Fruit fly (Drosophila melanogaster) whole organism, embryonic: ENCODE results near the gene Gpdh3.
A peak's percentile ranks its signal among the peaks of the same experiment; 100 is the strongest.

Experiments
- BEAF-32 ChIP-seq: fragments of 200-800 bp; sonication (Bioruptor generic); optimal IDR thresholded peaks from 3 replicates; lab custom pipeline; 2017; ENCODE audit warnings: missing biosample characterization, missing genetic modification characterization, mild to moderate bottlenecking, moderate library complexity, missing genetic modification reagents
- CG11085 ChIP-seq: fragments of 200-800 bp; sonication (Bioruptor generic); IDR thresholded peaks from 2 replicates; pipeline ENCODE4 v1.3.6; 2022; ENCODE audit warnings: missing biosample characterization, missing genetic modification characterization
- CG11695 ChIP-seq: fragments of 200-800 bp; sonication (Bioruptor generic); IDR thresholded peaks from 3 replicates; pipeline ENCODE4 v1.3.6; 2022; ENCODE audit warnings: missing biosample characterization, missing genetic modification characterization
- CG12391 ChIP-seq: fragments of 200-800 bp; sonication (Bioruptor generic); optimal IDR thresholded peaks from 3 replicates; lab custom pipeline; 2018; ENCODE audit warnings: missing biosample characterization, mild to moderate bottlenecking, missing genetic modification characterization, moderate library complexity
- CG13287 ChIP-seq: fragments of 200-800 bp; sonication (Bioruptor generic); IDR thresholded peaks from 2 replicates; pipeline ENCODE4 v1.3.6; 2022; ENCODE audit warnings: missing biosample characterization, missing genetic modification characterization; ENCODE audit not compliant: partially characterized antibody
- CG15514 ChIP-seq: fragments of 200-800 bp; sonication (Bioruptor generic); optimal IDR thresholded peaks from 3 replicates; lab custom pipeline; 2017; ENCODE audit warnings: missing biosample characterization, missing genetic modification characterization, mild to moderate bottlenecking, moderate library complexity, missing genetic modification reagents
- CG1603 ChIP-seq: fragments of 200-800 bp; sonication (Bioruptor generic); optimal IDR thresholded peaks from 2 replicates; lab custom pipeline; 2019; ENCODE audit warnings: missing biosample characterization, mild to moderate bottlenecking, missing genetic modification characterization, moderate library complexity
- CG2120 ChIP-seq: fragments of 200-800 bp; sonication (Bioruptor generic); optimal IDR thresholded peaks from 3 replicates; lab custom pipeline; 2016; ENCODE audit warnings: missing biosample characterization, missing genetic modification characterization
- CG31441 ChIP-seq: fragments of 200-800 bp; sonication (Bioruptor generic); IDR thresholded peaks from 2 replicates; pipeline ENCODE4 v1.3.6; 2022; ENCODE audit warnings: missing biosample characterization, missing genetic modification characterization
- CG3281 ChIP-seq: fragments of 200-800 bp; sonication (Bioruptor generic); optimal IDR thresholded peaks from 3 replicates; lab custom pipeline; 2017; ENCODE audit warnings: missing biosample characterization, mild to moderate bottlenecking, missing genetic modification characterization
- CG3407 ChIP-seq: fragments of 200-800 bp; sonication (Bioruptor generic); optimal IDR thresholded peaks from 2 replicates; lab custom pipeline; 2018; ENCODE audit warnings: missing biosample characterization, mild to moderate bottlenecking, missing genetic modification characterization
- CG4730 ChIP-seq: fragments of 200-800 bp; sonication (Bioruptor generic); IDR thresholded peaks from 2 replicates; pipeline ENCODE4 v1.3.6; 2022; ENCODE audit warnings: missing biosample characterization, missing genetic modification characterization
- CG6683 ChIP-seq: fragments of 200-800 bp; sonication (Bioruptor generic); optimal IDR thresholded peaks from 2 replicates; lab custom pipeline; 2017; ENCODE audit warnings: missing biosample characterization, mild to moderate bottlenecking, missing genetic modification characterization, missing genetic modification reagents
- CG6689 ChIP-seq: fragments of 200-800 bp; sonication (Bioruptor generic); IDR thresholded peaks from 2 replicates; pipeline ENCODE4 v1.3.6; 2022; ENCODE audit warnings: missing biosample characterization, missing genetic modification characterization
- CG7271 ChIP-seq: fragments of 200-800 bp; sonication (Bioruptor generic); optimal IDR thresholded peaks from 2 replicates; lab custom pipeline; 2018; ENCODE audit warnings: missing biosample characterization, mild to moderate bottlenecking, missing genetic modification characterization, moderate library complexity
- CG8478 ChIP-seq: fragments of >200 bp; optimal IDR thresholded peaks from 2 replicates; lab custom pipeline; 2018
- CG9437 ChIP-seq: fragments of 200-800 bp; sonication (Bioruptor generic); optimal IDR thresholded peaks from 2 replicates; lab custom pipeline; 2018; ENCODE audit warnings: missing biosample characterization, mild to moderate bottlenecking, missing genetic modification characterization
- Dll ChIP-seq: fragments of 200-800 bp; sonication (Bioruptor generic); IDR thresholded peaks from 4 replicates; pipeline ENCODE4 v1.3.6; 2022; ENCODE audit warnings: missing biosample characterization, missing genetic modification characterization; ENCODE audit not compliant: partially characterized antibody
- Drgx ChIP-seq: fragments of 200-800 bp; sonication (Bioruptor generic); IDR thresholded peaks from 2 replicates; pipeline ENCODE4 v1.3.6; 2022; ENCODE audit warnings: missing biosample characterization, missing genetic modification characterization
- E2f2 ChIP-seq: fragments of 200-800 bp; sonication (Bioruptor generic); IDR thresholded peaks from 2 replicates; pipeline ENCODE4 v1.3.6; 2022; ENCODE audit warnings: missing biosample characterization, missing genetic modification characterization
- MESR4 ChIP-seq: fragments of 200-800 bp; sonication (Bioruptor generic); optimal IDR thresholded peaks from 2 replicates; lab custom pipeline; 2018; ENCODE audit warnings: missing biosample characterization, mild to moderate bottlenecking, missing genetic modification characterization, moderate library complexity
- Myb ChIP-seq: fragments of 200-800 bp; sonication (Bioruptor generic); optimal IDR thresholded peaks from 2 replicates; lab custom pipeline; 2016; ENCODE audit warnings: missing biosample characterization, missing genetic modification characterization
- Sin3A ChIP-seq: fragments of >200 bp; optimal IDR thresholded peaks from 2 replicates; lab custom pipeline; 2018
- Sox102F ChIP-seq: fragments of 200-800 bp; sonication (Bioruptor generic); optimal IDR thresholded peaks from 2 replicates; lab custom pipeline; 2018; ENCODE audit warnings: missing biosample characterization, mild to moderate bottlenecking, missing genetic modification characterization, moderate library complexity
- Sry-δ ChIP-seq: fragments of 200-800 bp; sonication (Bioruptor generic); optimal IDR thresholded peaks from 2 replicates; lab custom pipeline; 2016; ENCODE audit warnings: missing biosample characterization, missing genetic modification characterization
- Xbp1 ChIP-seq: fragments of 200-800 bp; sonication (Bioruptor generic); optimal IDR thresholded peaks from 3 replicates; lab custom pipeline; 2016; ENCODE audit warnings: missing biosample characterization, mild to moderate bottlenecking, missing genetic modification characterization
- ash1 ChIP-seq: fragments of 200-800 bp; sonication (Bioruptor generic); optimal IDR thresholded peaks from 2 replicates; lab custom pipeline; 2018; ENCODE audit warnings: missing biosample characterization, mild to moderate bottlenecking, missing genetic modification characterization
- az2 ChIP-seq: fragments of 200-800 bp; sonication (Bioruptor generic); optimal IDR thresholded peaks from 3 replicates; lab custom pipeline; 2016; ENCODE audit warnings: missing biosample characterization, missing genetic modification characterization
- bcd ChIP-seq: fragments of 200-800 bp; sonication (Bioruptor generic); optimal IDR thresholded peaks from 2 replicates; lab custom pipeline; 2017; ENCODE audit warnings: missing biosample characterization, mild to moderate bottlenecking, missing genetic modification characterization
- bigmax ChIP-seq: fragments of 200-800 bp; sonication (Bioruptor generic); optimal IDR thresholded peaks from 2 replicates; lab custom pipeline; 2018; ENCODE audit warnings: missing biosample characterization, mild to moderate bottlenecking, missing genetic modification characterization
- dmrt99B ChIP-seq: fragments of 200-800 bp; sonication (Bioruptor generic); optimal IDR thresholded peaks from 2 replicates; lab custom pipeline; 2018; ENCODE audit warnings: missing biosample characterization, mild to moderate bottlenecking, missing genetic modification characterization, moderate library complexity
- ems ChIP-seq: fragments of 200-800 bp; sonication (Bioruptor generic); optimal IDR thresholded peaks from 3 replicates; lab custom pipeline; 2016; ENCODE audit warnings: missing biosample characterization, missing genetic modification characterization
- fd64A ChIP-seq: fragments of 200-800 bp; sonication (Bioruptor generic); optimal IDR thresholded peaks from 3 replicates; lab custom pipeline; 2018; ENCODE audit warnings: missing biosample characterization, mild to moderate bottlenecking, missing genetic modification characterization
- gcm2 ChIP-seq: fragments of 200-800 bp; sonication (Bioruptor generic); optimal IDR thresholded peaks from 2 replicates; lab custom pipeline; 2016; ENCODE audit warnings: missing biosample characterization, missing genetic modification characterization
- gem ChIP-seq: fragments of 200-800 bp; sonication (Bioruptor generic); optimal IDR thresholded peaks from 2 replicates; lab custom pipeline; 2019; ENCODE audit warnings: missing biosample characterization, mild to moderate bottlenecking, missing genetic modification characterization, moderate library complexity
- hb ChIP-seq: fragments of 200-800 bp; sonication (Bioruptor generic); IDR thresholded peaks from 3 replicates; pipeline ENCODE4 v1.3.6; 2022; ENCODE audit warnings: missing biosample characterization, missing genetic modification characterization; ENCODE audit not compliant: partially characterized antibody
- kni ChIP-seq: fragments of 200-800 bp; sonication (Bioruptor generic); optimal IDR thresholded peaks from 3 replicates; lab custom pipeline; 2017; ENCODE audit warnings: mild to moderate bottlenecking, missing biosample characterization, missing genetic modification reagents, missing genetic modification characterization
- knrl ChIP-seq: fragments of 200-800 bp; sonication (Bioruptor generic); IDR thresholded peaks from 3 replicates; pipeline ENCODE4 v1.3.6; 2022; ENCODE audit warnings: missing biosample characterization, missing genetic modification characterization; ENCODE audit not compliant: partially characterized antibody
- lbe ChIP-seq: fragments of 200-800 bp; sonication (Bioruptor generic); optimal IDR thresholded peaks from 2 replicates; lab custom pipeline; 2016; ENCODE audit warnings: missing biosample characterization, mild to moderate bottlenecking, missing genetic modification characterization
- otp ChIP-seq: fragments of 200-800 bp; sonication (Bioruptor generic); IDR thresholded peaks from 3 replicates; pipeline ENCODE4, ENCODE4 v1.3.6; 2022; ENCODE audit warnings: missing biosample characterization, missing genetic modification characterization
- p53 ChIP-seq: fragments of 200-800 bp; sonication (Bioruptor generic); optimal IDR thresholded peaks from 2 replicates; lab custom pipeline; 2016; ENCODE audit warnings: missing biosample characterization, missing genetic modification characterization
- peb ChIP-seq: fragments of 200-800 bp; sonication (Bioruptor generic); IDR thresholded peaks from 2 replicates; pipeline ENCODE4 v1.3.6; 2022; ENCODE audit warnings: missing biosample characterization, missing genetic modification characterization
- pzg ChIP-seq: fragments of 200-800 bp; sonication (Bioruptor generic); optimal IDR thresholded peaks from 3 replicates; lab custom pipeline; 2018; ENCODE audit warnings: missing biosample characterization, mild to moderate bottlenecking, missing genetic modification characterization, moderate library complexity
- repo ChIP-seq: fragments of 200-800 bp; sonication (Bioruptor generic); optimal IDR thresholded peaks from 2 replicates; lab custom pipeline; 2016; ENCODE audit warnings: missing biosample characterization, missing genetic modification characterization
- row ChIP-seq: fragments of 200-800 bp; sonication (Bioruptor generic); IDR thresholded peaks from 3 replicates; pipeline ENCODE4 v1.3.6; 2022; ENCODE audit warnings: missing biosample characterization, missing genetic modification characterization
- sd ChIP-seq: fragments of 200-800 bp; sonication (Bioruptor generic); optimal IDR thresholded peaks from 3 replicates; lab custom pipeline; 2018; ENCODE audit warnings: missing biosample characterization, mild to moderate bottlenecking, missing genetic modification characterization, moderate library complexity
- sens ChIP-seq: fragments of 200-800 bp; sonication (Bioruptor generic); peaks from one replicate; lab custom pipeline; 2016; ENCODE audit warnings: missing biosample characterization, missing genetic modification characterization
- sob ChIP-seq: fragments of 200-800 bp; sonication (Bioruptor generic); IDR thresholded peaks from 2 replicates; pipeline ENCODE4 v1.3.6; 2022; ENCODE audit warnings: missing biosample characterization, missing genetic modification characterization
- zen2 ChIP-seq: fragments of 200-800 bp; sonication (Bioruptor generic); IDR thresholded peaks from 3 replicates; pipeline ENCODE4 v1.3.6; 2022; ENCODE audit warnings: missing biosample characterization, missing genetic modification characterization; ENCODE audit not compliant: partially characterized antibody

Gpdh3 gene

dm6 chr3R:22421618-22422017 is 39.8 kb downstream of the Gpdh3 start (continued):
- TF ChIP-seq bcd (GFP tag; lab: Kevin White, UChicago) (peak; percentile 31), CG7271 (tag; lab: Kevin White, UChicago) (no peak), CG6689 (GFP tag; lab: Robert Waterston, UW) (peak; percentile 71), CG3407 (GFP tag; lab: Kevin White, UChicago) (no peak), Sry-δ (GFP tag; lab: Kevin White, UChicago) (no peak), CG8478 (lab: Kevin White, UChicago) (no peak)

dm6 chr3R:22423996-22424395 is 42.2 kb downstream of the Gpdh3 start:
- peak; percentile 14 for TF ChIP-seq Xbp1
- TF ChIP-seq fd64A (GFP tag; lab: Kevin White, UChicago): no peak
- peak; percentile 45 for TF ChIP-seq Drgx
- peak; percentile 54 for TF ChIP-seq sens (GFP tag; lab: Kevin White, UChicago)
- peak; percentile 3 for TF ChIP-seq CG12391
- TF ChIP-seq lbe (GFP tag; lab: Kevin White, UChicago): peak; percentile 8
- TF ChIP-seq CG11085 (GFP tag; lab: Robert Waterston, UW): no peak
- no peak for TF ChIP-seq CG3281 (GFP tag; lab: Kevin White, UChicago)
- TF ChIP-seq CG2120 (GFP tag; lab: Kevin White, UChicago): peak; percentile 18
- TF ChIP-seq p53: no peak
- TF ChIP-seq sd (tag; lab: Kevin White, UChicago): peak; percentile 17
- TF ChIP-seq hb (GFP tag; lab: Robert Waterston, UW): no peak
- no peak for TF ChIP-seq gcm2 (GFP tag; lab: Kevin White, UChicago)
- TF ChIP-seq CG1603: peak; percentile 20
- no peak for TF ChIP-seq Sin3A (lab: Kevin White, UChicago)
- TF ChIP-seq Sox102F (GFP tag; lab: Kevin White, UChicago): peak; percentile 34
- TF ChIP-seq dmrt99B (tag; lab: Kevin White, UChicago): peak; percentile 6
- peak; percentile 25 for TF ChIP-seq gem (tag; lab: Kevin White, UChicago)
- TF ChIP-seq CG11695 (GFP tag; lab: Robert Waterston, UW): 0 out of 3 replicates have a peak, but pooled peaks have one; percentile 33
- TF ChIP-seq ash1 (GFP tag; lab: Kevin White, UChicago): no peak
- 0 out of 2 replicates have a peak, but pooled peaks have one; percentile 12 for TF ChIP-seq CG31441 (GFP tag; lab: Robert Waterston, UW)
- TF ChIP-seq az2 (GFP tag; lab: Kevin White, UChicago): peak; percentile 4
- peak; percentile 15; the same call in 1 of the 3 replicates for TF ChIP-seq row
- TF ChIP-seq MESR4 (GFP tag; lab: Kevin White, UChicago): no peak
- no peak for TF ChIP-seq CG4730
- TF ChIP-seq peb (GFP tag; lab: Robert Waterston, UW): no peak

- TF ChIP-seq zen2 (GFP tag; lab: Robert Waterston, UW): no peak
- TF ChIP-seq ems: no peak
- peak; percentile 91 for TF ChIP-seq CG9437 (GFP tag; lab: Kevin White, UChicago)
- TF ChIP-seq bigmax (GFP tag; lab: Kevin White, UChicago): no peak
- TF ChIP-seq knrl (GFP tag; lab: Robert Waterston, UW): no peak
- TF ChIP-seq Myb (GFP tag; lab: Kevin White, UChicago): peak; percentile 44
- TF ChIP-seq BEAF-32 (GFP tag; lab: Kevin White, UChicago): peak; percentile 37
- TF ChIP-seq Dll (GFP tag; lab: Robert Waterston, UW): 0 out of 4 replicates have a peak, but pooled peaks have one; percentile 29
- no peak for TF ChIP-seq pzg (GFP tag; lab: Kevin White, UChicago)
- TF ChIP-seq otp: 0 out of 3 replicates have a peak, but pooled peaks have one; percentile 2
- peak; percentile 20 for TF ChIP-seq E2f2
- no peak for TF ChIP-seq kni
- TF ChIP-seq CG15514 (GFP tag; lab: Kevin White, UChicago): no peak
- TF ChIP-seq CG6683 (GFP tag; lab: Kevin White, UChicago): no peak
- TF ChIP-seq sob (GFP tag; lab: Robert Waterston, UW): no peak
- TF ChIP-seq repo: no peak
- TF ChIP-seq CG13287 (GFP tag; lab: Robert Waterston, UW): peak; percentile 54
These were observed 42.9 kb downstream of the Gpdh3 start, which contains the start of gene pinta for dm6 chr3R:22424602-22425190. pinta (minus strand) TSS chr3R:22424929.
